Worm (Caenorhabditis elegans): ENCODE measurements around the gene F25B5.3.
A peak's percentile ranks its signal among the peaks of the same experiment; 100 is the strongest.

Gene F25B5.3

DNA sequence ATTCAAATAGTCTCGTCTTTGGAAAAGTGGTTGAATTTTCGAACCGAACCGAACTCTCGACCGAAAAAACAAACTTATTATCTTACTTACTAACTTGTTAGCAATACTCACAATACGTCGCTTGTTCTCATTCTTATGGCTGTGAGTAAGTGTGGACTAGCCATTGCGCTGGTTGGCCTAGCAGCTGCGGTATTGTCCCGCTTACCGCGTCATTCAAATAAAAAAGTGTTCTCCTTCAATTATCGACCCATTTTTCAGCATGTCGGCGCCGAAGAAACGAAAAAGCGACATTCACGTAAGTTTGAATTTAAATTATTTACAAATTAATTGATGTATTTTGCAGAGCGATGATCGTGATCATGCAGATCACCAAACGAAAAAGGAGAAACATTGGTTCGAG is 10.4 kb downstream of the F25B5.3 start:
- TF ChIP-seq ztf-7 (tag; optimal IDR thresholded peaks at IDR 0.05) (no peak), dpl-1 (GFP tag; optimal IDR thresholded peaks at IDR 0.05) (peak; percentile 2), mes-2 (tag; optimal IDR thresholded peaks at IDR 0.05; ENCODE audit: poor library complexity, severe bottlenecking) (peak; percentile 73)

DNA sequence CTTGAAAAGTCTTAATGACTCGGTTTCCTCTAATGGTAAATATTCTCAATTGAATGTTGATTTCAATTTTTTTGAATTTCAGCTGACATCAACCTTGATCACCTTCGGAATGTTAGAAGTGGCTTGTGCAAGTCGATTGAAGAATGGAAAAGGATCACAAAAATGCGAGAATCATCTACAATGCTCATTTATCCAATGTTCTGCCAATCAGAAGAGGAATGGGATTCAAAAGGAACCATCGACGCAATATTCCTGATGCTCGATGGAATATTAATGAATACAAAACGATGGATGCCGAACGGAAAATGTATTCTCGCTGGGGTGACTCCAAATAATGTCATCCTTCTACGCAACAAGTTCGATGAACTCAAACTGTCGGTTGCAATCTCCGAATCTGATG is 12.9 kb downstream of the F25B5.3 start:
- TF ChIP-seq aha-1 (tag) (peak; percentile 96), F49E8.2 (tag; optimal IDR thresholded peaks at IDR 0.05; ENCODE audit: borderline replicate concordance) (no peak)

DNA sequence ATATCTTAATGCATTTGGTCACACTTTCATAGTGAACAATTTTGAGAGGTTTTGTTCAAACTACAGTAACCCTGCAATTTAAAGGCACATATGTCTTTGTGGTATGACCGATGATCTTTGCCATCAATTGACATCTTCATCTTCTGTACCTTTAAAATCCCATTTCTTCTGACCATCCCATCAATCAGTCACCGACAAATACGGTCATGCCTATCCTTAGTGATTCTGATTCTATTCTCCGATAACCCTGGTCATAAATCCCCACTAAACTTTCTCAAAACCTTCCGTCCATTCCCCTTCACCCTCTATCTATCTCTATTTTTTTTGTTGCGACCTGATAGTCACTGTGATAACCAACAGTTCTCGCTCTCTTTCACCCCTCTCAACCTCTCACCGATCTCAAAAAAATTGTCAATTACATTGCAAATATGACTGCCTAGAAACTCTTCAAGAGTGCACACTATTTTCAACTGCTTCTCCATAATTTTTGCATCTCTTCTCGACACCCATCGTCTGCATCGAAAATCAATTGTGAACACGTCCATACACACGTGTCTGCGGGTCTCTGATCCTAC is 15.5 kb downstream of the F25B5.3 start:
- TF ChIP-seq dpl-1 (GFP tag; optimal IDR thresholded peaks at IDR 0.05) (no peak), cey-2 (tag; optimal IDR thresholded peaks at IDR 0.05; ENCODE audit: borderline replicate concordance, insufficient read depth) (no peak), ceh-20 (GFP tag; IDR thresholded peaks at IDR 0.05) (no peak), nhr-28 (tag; optimal IDR thresholded peaks at IDR 0.05) (peak; percentile 40), pqm-1 (tag; optimal IDR thresholded peaks at IDR 0.05) (peak; percentile 70), hlh-30 (tag; optimal IDR thresholded peaks at IDR 0.05; ENCODE audit: insufficient read depth) (peak; percentile 7), T26A8.4 (GFP tag; IDR thresholded peaks at IDR 0.05) (no peak), unc-62 (GFP tag; optimal IDR thresholded peaks at IDR 0.05 in 1 of 2) (peak in 1 of 2 experiments; percentile 63), unc-62 (tag; optimal IDR thresholded peaks at IDR 0.05) (no peak), hlh-11 (tag; optimal IDR thresholded peaks at IDR 0.05) (peak; percentile 48), nhr-102 (tag; optimal IDR thresholded peaks at IDR 0.05) (no peak), dmd-6 (GFP tag; IDR thresholded peaks at IDR 0.05) (peak; percentile 41; the same call in 1 of the 2 replicates), arid-1 (GFP tag; conservative IDR thresholded peaks at IDR 0.05) (no peak), nhr-42 (GFP tag; IDR thresholded peaks at IDR 0.05) (no peak), lin-15B (tag; optimal IDR thresholded peaks at IDR 0.05) (no peak), zag-1 (tag; optimal IDR thresholded peaks at IDR 0.05) (no peak), mxl-3 (GFP tag; optimal IDR thresholded peaks at IDR 0.05) (peak; percentile 76), nhr-77 (tag; optimal IDR thresholded peaks at IDR 0.05) (no peak)

DNA sequence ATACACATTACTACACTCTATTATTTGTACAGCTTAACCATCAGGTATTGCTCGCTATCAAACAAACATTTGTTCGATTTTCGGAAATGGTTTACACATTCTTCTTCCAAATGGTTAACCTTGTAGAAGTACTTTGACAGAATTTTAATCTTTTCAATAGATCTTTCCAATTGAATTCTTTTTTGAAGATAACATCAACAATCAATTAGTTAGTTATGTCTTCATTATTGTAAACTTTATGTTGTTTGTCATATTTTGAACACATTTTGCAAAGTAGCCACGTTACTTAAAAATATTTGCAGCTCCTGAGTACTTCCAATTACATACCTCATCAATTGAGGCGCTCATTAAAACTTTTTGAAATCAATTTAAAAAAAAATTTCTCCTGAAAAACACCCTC is 16.7 kb downstream of the F25B5.3 start:
- peak in 1 of 2 experiments; percentile 10 for TF ChIP-seq unc-62 (GFP tag; optimal IDR thresholded peaks at IDR 0.05 in 1 of 2)
- no peak for TF ChIP-seq unc-62 (tag; optimal IDR thresholded peaks at IDR 0.05)
- TF ChIP-seq sdz-12 (GFP tag; optimal IDR thresholded peaks at IDR 0.05) = no peak

DNA sequence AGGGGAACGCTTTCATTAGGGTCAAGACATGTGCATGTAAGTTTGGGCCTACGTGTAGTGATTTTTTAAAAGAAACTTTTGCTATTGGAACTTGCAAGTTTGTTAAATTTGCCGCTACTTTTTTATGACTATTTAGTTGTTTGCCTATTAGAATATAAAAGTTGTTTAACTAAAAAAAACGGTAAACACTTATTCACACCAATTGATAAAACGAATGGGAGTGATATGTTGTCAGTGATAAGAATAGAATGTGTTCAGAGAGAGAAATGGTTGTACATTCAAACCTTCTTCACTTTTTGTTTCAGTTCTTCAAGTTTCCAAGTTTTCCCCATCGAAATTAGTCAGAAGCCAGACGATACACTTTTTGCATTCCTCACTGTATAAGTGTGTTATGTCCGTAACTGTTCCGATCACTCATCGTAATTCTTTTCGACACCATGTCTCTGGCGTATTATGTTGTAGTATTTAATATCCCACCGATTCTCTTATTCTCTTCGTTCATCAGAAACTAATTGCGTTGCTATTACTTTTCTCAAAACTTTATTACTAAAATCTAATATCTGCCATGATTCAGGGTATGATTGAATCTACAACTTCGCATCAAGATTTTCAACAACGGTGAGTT is 17.3 kb downstream of the F25B5.3 start, which contains the start of gene dct-6:
dct-6 (plus strand) TSS at position 575 of the 625 bp plus-strand sequence.
- TF ChIP-seq dve-1 (tag; optimal IDR thresholded peaks at IDR 0.05; ENCODE audit: insufficient read depth) = peak; percentile 4
- no peak for TF ChIP-seq mep-1 (tag; optimal IDR thresholded peaks at IDR 0.05)
- peak; percentile 79 for TF ChIP-seq pqm-1 (tag; optimal IDR thresholded peaks at IDR 0.05)
- TF ChIP-seq nhr-237 (tag; optimal IDR thresholded peaks at IDR 0.05) = no peak
- TF ChIP-seq nhr-28 (tag; optimal IDR thresholded peaks at IDR 0.05) = peak; percentile 61
- no peak for TF ChIP-seq ceh-44 (GFP tag; IDR thresholded peaks at IDR 0.05)
- TF ChIP-seq hlh-11 (tag; optimal IDR thresholded peaks at IDR 0.05) = peak; percentile 16
- peak in 1 of 2 experiments; percentile 51 for TF ChIP-seq unc-62 (GFP tag; optimal IDR thresholded peaks at IDR 0.05 in 1 of 2)
- TF ChIP-seq unc-62 (tag; optimal IDR thresholded peaks at IDR 0.05) = no peak
- TF ChIP-seq dmd-6 (GFP tag; IDR thresholded peaks at IDR 0.05) = peak; percentile 23; the same call in 1 of the 2 replicates
- TF ChIP-seq Y105C5A.15 (GFP tag; IDR thresholded peaks at IDR 0.05) = no peak
- no peak for TF ChIP-seq daf-16 (GFP tag; optimal IDR thresholded peaks at IDR 0.05)
- TF ChIP-seq daf-16 (tag; optimal IDR thresholded peaks at IDR 0.05) = peak; percentile 96

DNA sequence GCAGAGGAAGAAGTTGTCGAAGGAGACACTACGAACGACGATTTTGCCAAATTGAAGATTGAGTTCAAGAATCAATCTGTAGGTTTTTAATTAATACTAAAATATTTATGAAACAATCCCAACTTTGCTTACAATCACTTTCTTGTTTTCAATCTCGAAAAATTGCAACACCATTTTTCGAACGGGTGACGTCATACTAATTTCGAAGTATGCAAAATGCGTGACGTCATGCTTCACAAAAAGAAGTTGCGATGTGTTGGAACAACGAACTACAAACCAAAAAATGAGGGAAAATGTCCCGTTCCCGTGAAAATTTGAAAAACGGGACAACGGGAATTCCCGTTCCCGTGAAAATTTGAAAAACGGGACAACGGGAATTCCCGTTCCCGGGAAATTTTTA is 19.0 kb downstream of the F25B5.3 start:
- no peak for TF ChIP-seq ztf-11 (tag; optimal IDR thresholded peaks at IDR 0.05)
- TF ChIP-seq saeg-2 (GFP tag; IDR thresholded peaks at IDR 0.05) = no peak
- TF ChIP-seq nhr-28 (tag; optimal IDR thresholded peaks at IDR 0.05) = no peak

Measured in whole organism, L4 larva.